Worm (Caenorhabditis elegans): Measurements from ENCODE around the gene scd-1.
A peak's percentile ranks its signal among the peaks of the same experiment; 100 is the strongest.

The scd-1 gene

DNA sequence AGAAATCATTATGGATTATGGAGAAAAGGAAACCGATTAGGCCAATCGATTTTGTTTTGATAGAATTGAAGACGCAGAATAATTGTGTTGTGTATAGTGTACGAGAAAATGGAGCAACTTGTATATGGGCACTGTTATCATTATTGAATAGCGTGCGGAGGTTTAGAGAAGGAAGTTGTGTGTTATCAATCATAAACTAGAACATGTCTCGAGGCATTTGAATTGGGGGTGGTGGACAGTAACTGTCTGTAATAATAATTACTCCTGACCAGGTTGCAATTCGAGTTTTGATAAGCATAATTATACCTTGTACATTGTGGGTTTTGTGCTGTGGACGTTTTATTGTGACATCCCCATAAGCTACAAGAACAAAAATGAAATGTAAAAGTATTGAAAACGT is 58.8 kb downstream of the scd-1 start, which contains the start of gene cdf-2:
TSS of gene cdf-2 (minus strand) at position 149 of the 400 bp plus-strand sequence.
- peak; percentile 68 for TF ChIP-seq php-3 (GFP tag; IDR thresholded peaks at IDR 0.05)
- no peak for TF ChIP-seq T26A8.4 (GFP tag; IDR thresholded peaks at IDR 0.05)
- peak; percentile 51 for TF ChIP-seq nhr-77 (tag; optimal IDR thresholded peaks at IDR 0.05)
- no peak for TF ChIP-seq dpl-1 (GFP tag; optimal IDR thresholded peaks at IDR 0.05)
- TF ChIP-seq dmd-6 (GFP tag; IDR thresholded peaks at IDR 0.05), result peak; percentile 58
- TF ChIP-seq nhr-102 (tag; optimal IDR thresholded peaks at IDR 0.05), result peak; percentile 19
- TF ChIP-seq hlh-11 (tag; optimal IDR thresholded peaks at IDR 0.05), result peak; percentile 66
- no peak for TF ChIP-seq daf-16 (GFP tag; optimal IDR thresholded peaks at IDR 0.05)
- TF ChIP-seq daf-16 (tag; optimal IDR thresholded peaks at IDR 0.05), result peak; percentile 91
- peak; percentile 74 for TF ChIP-seq pqm-1 (tag; optimal IDR thresholded peaks at IDR 0.05)
- no peak for TF ChIP-seq ceh-20 (GFP tag; IDR thresholded peaks at IDR 0.05)
- TF ChIP-seq nhr-28 (tag; optimal IDR thresholded peaks at IDR 0.05), result peak; percentile 85

DNA sequence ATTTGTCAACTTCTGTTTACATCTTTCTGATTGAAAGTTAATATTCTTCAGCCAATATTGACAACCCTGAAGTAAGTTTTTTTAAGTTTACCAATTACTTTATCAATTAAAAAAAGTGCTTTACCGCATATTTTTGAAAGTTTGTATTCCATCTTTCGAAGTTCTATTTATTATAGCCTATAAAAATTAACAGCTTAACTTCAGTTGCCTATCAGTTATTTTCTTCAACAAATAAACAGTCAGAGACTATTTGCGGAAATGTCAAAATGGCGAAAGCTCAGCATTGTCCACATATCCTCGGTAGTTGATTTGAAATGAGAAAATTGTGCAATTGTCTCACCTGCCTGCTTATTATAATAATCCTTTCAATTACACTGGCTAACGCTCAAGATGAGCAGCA is 62.1 kb downstream of the scd-1 start, which contains the start of gene T18D3.5:
TSS of gene T18D3.5 (plus strand) at position 301 of the 400 bp plus-strand sequence.
- no peak for TF ChIP-seq zfp-3 (GFP tag; conservative IDR thresholded peaks at IDR 0.05)
- no peak for TF ChIP-seq F37D6.2 (tag; optimal IDR thresholded peaks at IDR 0.05)
- no peak for TF ChIP-seq T26A8.4 (GFP tag; IDR thresholded peaks at IDR 0.05)
- TF ChIP-seq nhr-25 (tag; optimal IDR thresholded peaks at IDR 0.05; ENCODE audit: borderline replicate concordance, insufficient read depth), result no peak
- no peak for TF ChIP-seq mdl-1 (tag; optimal IDR thresholded peaks at IDR 0.05)
- TF ChIP-seq D1046.2 (GFP tag; IDR thresholded peaks at IDR 0.05), result no peak
- no peak for TF ChIP-seq dmd-6 (GFP tag; IDR thresholded peaks at IDR 0.05)
- TF ChIP-seq php-3 (GFP tag; IDR thresholded peaks at IDR 0.05), result no peak
- TF ChIP-seq tra-1 (GFP tag; IDR thresholded peaks at IDR 0.05), result no peak
- TF ChIP-seq ZK337.2 (GFP tag; IDR thresholded peaks at IDR 0.05), result no peak
- TF ChIP-seq nhr-111 (GFP tag; optimal IDR thresholded peaks at IDR 0.05), result no peak
- TF ChIP-seq lin-13 (GFP tag; optimal IDR thresholded peaks at IDR 0.05), result no peak

DNA sequence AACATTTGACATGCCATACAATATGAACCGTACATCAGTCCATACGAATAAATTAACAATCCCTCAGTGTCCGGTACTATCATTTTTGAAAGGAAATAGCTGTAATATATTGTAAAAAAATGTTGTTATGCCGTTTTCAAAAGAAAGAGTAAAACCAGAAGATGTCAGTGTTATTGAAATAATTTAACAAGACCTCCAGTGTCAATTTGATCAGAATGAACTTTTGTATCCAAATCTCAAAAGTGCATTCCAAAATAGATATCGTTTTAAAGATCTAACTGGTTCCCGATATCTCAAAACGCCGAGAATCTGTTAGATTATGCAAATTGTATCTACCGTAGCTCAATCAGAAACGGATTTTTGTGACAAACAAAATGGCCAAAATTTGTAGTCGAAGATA is 64.0 kb downstream of the scd-1 start, which contains the start of gene odr-7:
TSS of gene odr-7 (minus strand) at position 101 of the 400 bp plus-strand sequence.
- TF ChIP-seq egl-27 (tag; optimal IDR thresholded peaks at IDR 0.05) (no peak), dpl-1 (GFP tag; optimal IDR thresholded peaks at IDR 0.05) (no peak), mxl-2 (GFP tag; conservative IDR thresholded peaks at IDR 0.05) (no peak), dmd-6 (GFP tag; IDR thresholded peaks at IDR 0.05) (no peak), cey-2 (tag; optimal IDR thresholded peaks at IDR 0.05; ENCODE audit: borderline replicate concordance, insufficient read depth) (no peak), nhr-42 (GFP tag; IDR thresholded peaks at IDR 0.05) (no peak)

DNA sequence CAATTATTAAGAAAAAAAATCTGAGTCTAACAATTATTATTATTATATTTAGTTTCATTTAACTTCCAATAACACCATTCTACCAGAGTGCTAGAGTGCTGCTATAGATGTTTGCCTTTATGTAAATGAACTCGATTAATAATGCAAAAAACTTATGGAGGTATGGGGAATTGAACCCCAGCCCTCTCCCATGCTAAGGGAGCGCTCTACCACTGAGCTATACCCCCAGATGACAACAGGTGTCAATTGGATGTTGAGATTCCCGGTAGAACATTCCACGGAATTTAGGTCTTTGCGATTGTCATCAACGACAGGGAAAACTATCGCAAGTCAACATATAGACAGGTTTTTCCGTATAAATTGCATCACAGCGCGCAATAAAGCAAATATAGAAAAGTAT is 67.6 kb downstream of the scd-1 start:
- TF ChIP-seq egl-27 (tag; optimal IDR thresholded peaks at IDR 0.05) (no peak), arid-1 (GFP tag; conservative IDR thresholded peaks at IDR 0.05) (peak; percentile 78), F44E2.7 (GFP tag; IDR thresholded peaks at IDR 0.05) (0 out of 2 replicates have a peak, but pooled peaks have one; percentile 13), lin-29 (GFP tag; IDR thresholded peaks at IDR 0.05) (peak; percentile 56; the same call in 1 of the 2 replicates), madf-5 (GFP tag; IDR thresholded peaks at IDR 0.05) (0 out of 4 replicates have a peak, but pooled peaks have one; percentile 5 to 56), dve-1 (tag; optimal IDR thresholded peaks at IDR 0.05; ENCODE audit: insufficient read depth) (peak; percentile 42), zag-1 (tag; optimal IDR thresholded peaks at IDR 0.05) (no peak), dmd-8 (GFP tag; IDR thresholded peaks at IDR 0.05) (peak; percentile 94), ceh-44 (GFP tag; IDR thresholded peaks at IDR 0.05) (peak; percentile 75; the same call in 1 of the 2 replicates), D1046.2 (GFP tag; IDR thresholded peaks at IDR 0.05) (no peak), aha-1 (tag) (peak; percentile 72), rbr-2 (tag; optimal IDR thresholded peaks at IDR 0.05) (no peak), hlh-30 (tag; optimal IDR thresholded peaks at IDR 0.05; ENCODE audit: insufficient read depth) (peak; percentile 65), daf-16 (GFP tag; optimal IDR thresholded peaks at IDR 0.05) (peak; percentile 23 to 81), daf-16 (tag; optimal IDR thresholded peaks at IDR 0.05) (peak; percentile 73), daf-12 (tag; optimal IDR thresholded peaks at IDR 0.05) (no peak), ZK546.5 (tag; optimal IDR thresholded peaks at IDR 0.05) (no peak), ceh-20 (GFP tag; IDR thresholded peaks at IDR 0.05) (peak; percentile 64; the same call in 1 of the 2 replicates), lin-15B (tag; optimal IDR thresholded peaks at IDR 0.05) (no peak), mes-2 (tag; optimal IDR thresholded peaks at IDR 0.05; ENCODE audit: poor library complexity, severe bottlenecking) (peak; percentile 73), hlh-11 (tag; optimal IDR thresholded peaks at IDR 0.05) (peak; percentile 67), Y75B8A.6 (GFP tag; IDR thresholded peaks at IDR 0.05) (no peak), daf-19 (GFP tag; conservative IDR thresholded peaks at IDR 0.05) (peak; percentile 74), spr-1 (tag; optimal IDR thresholded peaks at IDR 0.05) (peak; percentile 79), attf-4 (tag; optimal IDR thresholded peaks at IDR 0.05) (no peak)

Measured in whole organism, L4 larva.